Fruit fly (Drosophila melanogaster) whole organism, adult: Measurements from ENCODE around the gene Gclm.

ENCODE experiments used
- CG14711 ChIP-seq: fragments of 200-800 bp; sonication (Bioruptor generic); optimal IDR thresholded peaks from 2 replicates; lab custom pipeline; 2018; ENCODE audit warnings: missing biosample characterization, mild to moderate bottlenecking, missing genetic modification characterization, moderate library complexity
- CG33017 ChIP-seq: fragments of 200-800 bp; sonication (Bioruptor generic); optimal IDR thresholded peaks from 2 replicates; lab custom pipeline; 2018; ENCODE audit warnings: missing biosample characterization, mild to moderate bottlenecking, missing genetic modification characterization, moderate library complexity
- CG5204 ChIP-seq: fragments of 200-800 bp; sonication (Bioruptor generic); optimal IDR thresholded peaks from 2 replicates; lab custom pipeline; 2016; ENCODE audit warnings: missing biosample characterization, missing genetic modification characterization
- CG7045 ChIP-seq: fragments of 200-800 bp; sonication (Bioruptor generic); optimal IDR thresholded peaks from 2 replicates; lab custom pipeline; 2017; ENCODE audit warnings: missing biosample characterization, mild to moderate bottlenecking, missing genetic modification characterization
- Clk ChIP-seq: fragments of 200-800 bp; sonication (Bioruptor generic); optimal IDR thresholded peaks from 2 replicates; lab custom pipeline; 2017; ENCODE audit warnings: missing biosample characterization, missing genetic modification characterization
- cnc ChIP-seq, 2 experiments: fragments of >200 bp; optimal IDR thresholded peaks; 2 replicates each; lab custom pipeline; 2017
- kay ChIP-seq: fragments of 200-800 bp; sonication (Bioruptor generic); peaks from one replicate; lab custom pipeline; 2016; ENCODE audit warnings: missing biosample characterization, missing genetic modification characterization, borderline replicate concordance
- pad ChIP-seq: fragments of 200-800 bp; sonication (Bioruptor generic); optimal IDR thresholded peaks from 3 replicates; lab custom pipeline; 2017; ENCODE audit warnings: missing biosample characterization, missing genetic modification characterization, mild to moderate bottlenecking, moderate library complexity, missing genetic modification reagents
- tj ChIP-seq: fragments of 200-800 bp; sonication (Bioruptor generic); optimal IDR thresholded peaks from 3 replicates; lab custom pipeline; 2017; ENCODE audit warnings: missing biosample characterization, mild to moderate bottlenecking, missing genetic modification characterization, moderate library complexity
- toe ChIP-seq: fragments of 200-800 bp; sonication (Bioruptor generic); optimal IDR thresholded peaks from 2 replicates; lab custom pipeline; 2016; ENCODE audit warnings: missing biosample characterization, missing genetic modification characterization

- TF ChIP-seq Clk (no peak), cnc (optimal IDR thresholded peaks at IDR 0.05; lab: Kevin White, UChicago) (no peak), pad (GFP tag; lab: Kevin White, UChicago) (no peak), kay (GFP tag; lab: Kevin White, UChicago) (no peak), CG7045 (GFP tag; lab: Kevin White, UChicago) (no peak), tj (GFP tag; lab: Kevin White, UChicago) (no peak), CG14711 (tag; lab: Kevin White, UChicago) (no peak), CG33017 (tag; lab: Kevin White, UChicago) (no peak), CG5204 (no peak), toe (GFP tag; lab: Kevin White, UChicago) (no peak)
Observed at dm6 chr3R:22710662-22711061, 24.4 kb upstream of the Gclm start, which contains the start of gene CG4907.
